Worm (Caenorhabditis elegans) whole organism, L4 larva: ENCODE measurements around the gene B0361.14.

Source experiments
- nhr-77 ChIP-seq: fragments of 150-350 bp; optimal IDR thresholded peaks from 2 replicates; lab custom pipeline; 2014; ENCODE audit warnings: missing biosample characterization, missing genetic modification characterization
- pqm-1 ChIP-seq: sonication (generic microtip); optimal IDR thresholded peaks from 2 replicates; lab custom pipeline; 2017; ENCODE audit warnings: missing biosample characterization, missing genetic modification characterization

DNA sequence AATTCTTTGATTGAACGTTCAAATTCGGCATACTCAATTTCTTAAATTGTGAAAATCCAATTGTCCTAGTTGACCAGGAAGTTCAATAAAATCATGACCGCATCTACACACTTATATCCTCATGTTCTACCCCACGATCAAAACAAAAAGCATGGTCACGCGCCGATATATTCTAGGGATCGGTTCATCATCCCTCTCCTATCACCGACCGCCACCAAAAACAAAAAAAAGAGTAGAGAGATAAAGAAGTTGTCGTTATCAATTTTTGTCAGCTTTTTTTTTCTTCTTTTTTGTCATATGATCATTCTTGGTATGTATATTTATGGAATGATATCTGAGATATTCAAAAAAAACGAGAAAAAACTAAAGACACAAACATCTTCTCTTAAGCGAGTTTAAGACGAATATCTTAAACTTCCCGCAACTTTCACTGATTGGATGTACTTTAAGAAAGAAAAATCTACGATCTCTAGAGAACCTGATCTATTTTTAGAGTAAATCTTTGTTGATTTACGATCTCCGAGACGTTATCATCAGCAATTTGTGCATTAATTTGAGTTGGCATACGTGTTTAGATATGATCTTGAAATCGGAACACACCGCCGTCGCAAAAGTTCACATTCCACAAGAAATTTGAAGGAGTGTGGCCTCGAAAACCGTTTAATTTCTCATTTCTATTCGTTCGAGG lies 5.8 kb upstream of the B0361.14 start:
- TF ChIP-seq pqm-1 (tag; lab: Kevin White, UChicago) = no peak
- no peak for TF ChIP-seq nhr-77
